Worm (Caenorhabditis elegans): ENCODE data around the gene Y56A3A.7.

Y56A3A.7 gene

ce11 chrIII:11946973-11947372, at the start of gene Y56A3A.7:
Y56A3A.7 (minus strand) TSS chrIII:11947019.
- TF ChIP-seq T22C8.4 (GFP tag; IDR thresholded peaks at IDR 0.05) (no peak), tab-1 (GFP tag; IDR thresholded peaks at IDR 0.05) (no peak), cog-1 (tag; optimal IDR thresholded peaks at IDR 0.05) (no peak), flt-1 (GFP tag; IDR thresholded peaks at IDR 0.05) (no peak), ref-1 (GFP tag; conservative IDR thresholded peaks at IDR 0.05) (no peak), ztf-23 (GFP tag; IDR thresholded peaks at IDR 0.05) (no peak), klf-2 (GFP tag; conservative IDR thresholded peaks at IDR 0.05) (no peak), ztf-29 (GFP tag; IDR thresholded peaks at IDR 0.05) (no peak), med-1 (GFP tag; optimal IDR thresholded peaks at IDR 0.05; ENCODE audit: insufficient read depth) (no peak)

- TF ChIP-seq flt-1 (GFP tag; IDR thresholded peaks at IDR 0.05), result no peak
- no peak for TF ChIP-seq ztf-29 (GFP tag; IDR thresholded peaks at IDR 0.05)
- TF ChIP-seq klf-2 (GFP tag; conservative IDR thresholded peaks at IDR 0.05), result no peak
- no peak for TF ChIP-seq ref-1 (GFP tag; conservative IDR thresholded peaks at IDR 0.05)
- no peak for TF ChIP-seq cog-1 (tag; optimal IDR thresholded peaks at IDR 0.05)
- TF ChIP-seq ztf-23 (GFP tag; IDR thresholded peaks at IDR 0.05), result no peak
- TF ChIP-seq tab-1 (GFP tag; IDR thresholded peaks at IDR 0.05), result no peak
- TF ChIP-seq T22C8.4 (GFP tag; IDR thresholded peaks at IDR 0.05), result no peak
- TF ChIP-seq med-1 (GFP tag; optimal IDR thresholded peaks at IDR 0.05; ENCODE audit: insufficient read depth), result no peak
Observed at ce11 chrIII:11995783-11996182, 49.0 kb upstream of the Y56A3A.7 start.

ce11 chrIII:11991654-11992292, 45.0 kb upstream of the Y56A3A.7 start:
- TF ChIP-seq ztf-23 (GFP tag; IDR thresholded peaks at IDR 0.05) (no peak), flt-1 (GFP tag; IDR thresholded peaks at IDR 0.05) (no peak), cog-1 (tag; optimal IDR thresholded peaks at IDR 0.05) (no peak), ztf-29 (GFP tag; IDR thresholded peaks at IDR 0.05) (no peak), tab-1 (GFP tag; IDR thresholded peaks at IDR 0.05) (no peak), T22C8.4 (GFP tag; IDR thresholded peaks at IDR 0.05) (no peak), med-1 (GFP tag; optimal IDR thresholded peaks at IDR 0.05; ENCODE audit: insufficient read depth) (no peak), klf-2 (GFP tag; conservative IDR thresholded peaks at IDR 0.05) (no peak), ref-1 (GFP tag; conservative IDR thresholded peaks at IDR 0.05) (no peak)

- TF ChIP-seq T22C8.4 (GFP tag; IDR thresholded peaks at IDR 0.05) (no peak), ztf-29 (GFP tag; IDR thresholded peaks at IDR 0.05) (no peak), ref-1 (GFP tag; conservative IDR thresholded peaks at IDR 0.05) (no peak), ztf-23 (GFP tag; IDR thresholded peaks at IDR 0.05) (no peak), cog-1 (tag; optimal IDR thresholded peaks at IDR 0.05) (no peak), flt-1 (GFP tag; IDR thresholded peaks at IDR 0.05) (no peak), tab-1 (GFP tag; IDR thresholded peaks at IDR 0.05) (no peak), med-1 (GFP tag; optimal IDR thresholded peaks at IDR 0.05; ENCODE audit: insufficient read depth) (no peak), klf-2 (GFP tag; conservative IDR thresholded peaks at IDR 0.05) (no peak)
Observed at ce11 chrIII:11989823-11990222, 43.0 kb upstream of the Y56A3A.7 start, which contains the start of gene wah-1. wah-1 (plus strand) TSS chrIII:11990167.

- TF ChIP-seq med-1 (GFP tag; optimal IDR thresholded peaks at IDR 0.05; ENCODE audit: insufficient read depth), result no peak
- TF ChIP-seq tab-1 (GFP tag; IDR thresholded peaks at IDR 0.05), result no peak
- no peak for TF ChIP-seq ref-1 (GFP tag; conservative IDR thresholded peaks at IDR 0.05)
- no peak for TF ChIP-seq ztf-23 (GFP tag; IDR thresholded peaks at IDR 0.05)
- TF ChIP-seq flt-1 (GFP tag; IDR thresholded peaks at IDR 0.05), result no peak
- no peak for TF ChIP-seq ztf-29 (GFP tag; IDR thresholded peaks at IDR 0.05)
- no peak for TF ChIP-seq cog-1 (tag; optimal IDR thresholded peaks at IDR 0.05)
- TF ChIP-seq T22C8.4 (GFP tag; IDR thresholded peaks at IDR 0.05), result no peak
- no peak for TF ChIP-seq klf-2 (GFP tag; conservative IDR thresholded peaks at IDR 0.05)
Observed at ce11 chrIII:11985066-11985465, 38.2 kb upstream of the Y56A3A.7 start.

ce11 chrIII:11982474-11982873, 35.7 kb upstream of the Y56A3A.7 start:
- TF ChIP-seq flt-1 (GFP tag; IDR thresholded peaks at IDR 0.05) (no peak), med-1 (GFP tag; optimal IDR thresholded peaks at IDR 0.05; ENCODE audit: insufficient read depth) (no peak), ref-1 (GFP tag; conservative IDR thresholded peaks at IDR 0.05) (no peak), cog-1 (tag; optimal IDR thresholded peaks at IDR 0.05) (no peak), ztf-23 (GFP tag; IDR thresholded peaks at IDR 0.05) (no peak), klf-2 (GFP tag; conservative IDR thresholded peaks at IDR 0.05) (no peak), tab-1 (GFP tag; IDR thresholded peaks at IDR 0.05) (no peak), T22C8.4 (GFP tag; IDR thresholded peaks at IDR 0.05) (no peak), ztf-29 (GFP tag; IDR thresholded peaks at IDR 0.05) (no peak)

- TF ChIP-seq T22C8.4 (GFP tag; IDR thresholded peaks at IDR 0.05), result no peak
Observed at ce11 chrIII:11981539-11981938, 34.7 kb upstream of the Y56A3A.7 start.

- TF ChIP-seq cog-1 (tag; optimal IDR thresholded peaks at IDR 0.05) (no peak), ztf-23 (GFP tag; IDR thresholded peaks at IDR 0.05) (no peak), klf-2 (GFP tag; conservative IDR thresholded peaks at IDR 0.05) (no peak), med-1 (GFP tag; optimal IDR thresholded peaks at IDR 0.05; ENCODE audit: insufficient read depth) (no peak), ref-1 (GFP tag; conservative IDR thresholded peaks at IDR 0.05) (no peak), tab-1 (GFP tag; IDR thresholded peaks at IDR 0.05) (no peak), T22C8.4 (GFP tag; IDR thresholded peaks at IDR 0.05) (no peak), flt-1 (GFP tag; IDR thresholded peaks at IDR 0.05) (no peak), ztf-29 (GFP tag; IDR thresholded peaks at IDR 0.05) (no peak)
Observed at ce11 chrIII:11980743-11981142, 33.9 kb upstream of the Y56A3A.7 start.

- TF ChIP-seq ztf-23 (GFP tag; IDR thresholded peaks at IDR 0.05), result no peak
- TF ChIP-seq ref-1 (GFP tag; conservative IDR thresholded peaks at IDR 0.05), result no peak
- TF ChIP-seq cog-1 (tag; optimal IDR thresholded peaks at IDR 0.05), result no peak
- no peak for TF ChIP-seq ztf-29 (GFP tag; IDR thresholded peaks at IDR 0.05)
- TF ChIP-seq T22C8.4 (GFP tag; IDR thresholded peaks at IDR 0.05), result no peak
- TF ChIP-seq flt-1 (GFP tag; IDR thresholded peaks at IDR 0.05), result no peak
- no peak for TF ChIP-seq klf-2 (GFP tag; conservative IDR thresholded peaks at IDR 0.05)
- TF ChIP-seq med-1 (GFP tag; optimal IDR thresholded peaks at IDR 0.05; ENCODE audit: insufficient read depth), result no peak
- TF ChIP-seq tab-1 (GFP tag; IDR thresholded peaks at IDR 0.05), result no peak
Observed at ce11 chrIII:11978742-11979141, 31.9 kb upstream of the Y56A3A.7 start, which contains the start of gene Y56A3A.30. Y56A3A.30 (minus strand) TSS chrIII:11979065.

- TF ChIP-seq T22C8.4 (GFP tag; IDR thresholded peaks at IDR 0.05) (no peak), ref-1 (GFP tag; conservative IDR thresholded peaks at IDR 0.05) (no peak), tab-1 (GFP tag; IDR thresholded peaks at IDR 0.05) (no peak), med-1 (GFP tag; optimal IDR thresholded peaks at IDR 0.05; ENCODE audit: insufficient read depth) (no peak), ztf-23 (GFP tag; IDR thresholded peaks at IDR 0.05) (no peak), klf-2 (GFP tag; conservative IDR thresholded peaks at IDR 0.05) (no peak), flt-1 (GFP tag; IDR thresholded peaks at IDR 0.05) (no peak), ztf-29 (GFP tag; IDR thresholded peaks at IDR 0.05) (no peak), cog-1 (tag; optimal IDR thresholded peaks at IDR 0.05) (no peak)
Observed at ce11 chrIII:11974414-11974813, 27.6 kb upstream of the Y56A3A.7 start, which contains the start of gene Y56A3A.31. Y56A3A.31 (plus strand) TSS chrIII:11974477.

Data from whole organism, midembryonic.